Worm (Caenorhabditis elegans): ENCODE measurements around the gene vwa-8.
A peak's percentile ranks its signal among the peaks of the same experiment; 100 is the strongest.

Gene vwa-8

ce11 chrX:13002322-13002721 is 11.1 kb downstream of the vwa-8 start:
- peak; percentile 4 for TF ChIP-seq nhr-25 (tag; optimal IDR thresholded peaks at IDR 0.05)
- TF ChIP-seq nhr-6 (tag; optimal IDR thresholded peaks at IDR 0.05): no peak
- TF ChIP-seq nhr-129 (tag; optimal IDR thresholded peaks at IDR 0.05): no peak
- no peak for TF ChIP-seq lin-13 (GFP tag; optimal IDR thresholded peaks at IDR 0.05)
- TF ChIP-seq ceh-82 (tag; optimal IDR thresholded peaks at IDR 0.05): no peak
- TF ChIP-seq mdl-1 (tag; optimal IDR thresholded peaks at IDR 0.05): no peak
- TF ChIP-seq unc-62 (GFP tag; optimal IDR thresholded peaks at IDR 0.05): no peak

- peak; percentile 71 for TF ChIP-seq blmp-1 (tag; optimal IDR thresholded peaks at IDR 0.05; ENCODE audit: insufficient read depth)
- no peak for TF ChIP-seq nhr-23 (tag; optimal IDR thresholded peaks at IDR 0.05)
- TF ChIP-seq nhr-25 (tag; optimal IDR thresholded peaks at IDR 0.05): peak; percentile 49
Observed at ce11 chrX:13003092-13003491, 11.8 kb downstream of the vwa-8 start.

ce11 chrX:13004491-13005093 is 13.3 kb downstream of the vwa-8 start:
- TF ChIP-seq nhr-25 (tag; optimal IDR thresholded peaks at IDR 0.05): peak; percentile 69
- TF ChIP-seq ceh-16 (tag; optimal IDR thresholded peaks at IDR 0.05): peak; percentile 65
- TF ChIP-seq alr-1 (tag; optimal IDR thresholded peaks at IDR 0.05): no peak
- TF ChIP-seq elt-1 (tag; optimal IDR thresholded peaks at IDR 0.05): peak; percentile 32
- TF ChIP-seq mbf-1 (tag; optimal IDR thresholded peaks at IDR 0.05): no peak
- TF ChIP-seq mdl-1 (tag; optimal IDR thresholded peaks at IDR 0.05): no peak
- TF ChIP-seq lin-11 (tag; optimal IDR thresholded peaks at IDR 0.05): no peak
- peak; percentile 15 for TF ChIP-seq sma-9 (GFP tag; optimal IDR thresholded peaks at IDR 0.05)
- no peak for TF ChIP-seq sma-9 (tag; optimal IDR thresholded peaks at IDR 0.05)
- TF ChIP-seq lsy-2 (tag; optimal IDR thresholded peaks at IDR 0.05): peak in 1 of 2 experiments; percentile 14

ce11 chrX:13005730-13006129 is 14.5 kb downstream of the vwa-8 start:
- TF ChIP-seq mab-5 (tag; optimal IDR thresholded peaks at IDR 0.05) (no peak), alr-1 (tag; optimal IDR thresholded peaks at IDR 0.05) (no peak), nhr-25 (tag; optimal IDR thresholded peaks at IDR 0.05) (peak; percentile 64), F13H6.1 (tag; optimal IDR thresholded peaks at IDR 0.05) (no peak), lsy-2 (tag; optimal IDR thresholded peaks at IDR 0.05) (no peak), nhr-23 (tag; optimal IDR thresholded peaks at IDR 0.05) (no peak), skn-1 (tag; optimal IDR thresholded peaks at IDR 0.05) (no peak), dmd-4 (tag; optimal IDR thresholded peaks at IDR 0.05) (no peak), mdl-1 (tag; optimal IDR thresholded peaks at IDR 0.05) (no peak), zag-1 (tag; optimal IDR thresholded peaks at IDR 0.05) (no peak), sma-9 (GFP tag; optimal IDR thresholded peaks at IDR 0.05) (no peak), sma-9 (tag; optimal IDR thresholded peaks at IDR 0.05) (no peak), elt-3 (tag; optimal IDR thresholded peaks at IDR 0.05) (no peak), blmp-1 (tag; optimal IDR thresholded peaks at IDR 0.05; ENCODE audit: insufficient read depth) (peak; percentile 16), ZK546.5 (tag; optimal IDR thresholded peaks at IDR 0.05) (no peak)

- no peak for TF ChIP-seq aly-2 (tag; optimal IDR thresholded peaks at IDR 0.05)
- peak; percentile 24 for TF ChIP-seq nhr-25 (tag; optimal IDR thresholded peaks at IDR 0.05)
- TF ChIP-seq unc-62 (GFP tag; optimal IDR thresholded peaks at IDR 0.05): no peak
Observed at ce11 chrX:13006328-13006727, 15.1 kb downstream of the vwa-8 start.

ce11 chrX:13006734-13007133 is 15.5 kb downstream of the vwa-8 start:
- no peak for TF ChIP-seq nhr-25 (tag; optimal IDR thresholded peaks at IDR 0.05)
- no peak for TF ChIP-seq ztf-11 (tag; optimal IDR thresholded peaks at IDR 0.05)
- no peak for TF ChIP-seq elt-3 (tag; optimal IDR thresholded peaks at IDR 0.05)
- TF ChIP-seq sem-4 (tag; optimal IDR thresholded peaks at IDR 0.05): no peak

- TF ChIP-seq gmeb-1 (tag; optimal IDR thresholded peaks at IDR 0.05) (no peak), elt-3 (tag; optimal IDR thresholded peaks at IDR 0.05) (no peak), mab-5 (tag; optimal IDR thresholded peaks at IDR 0.05) (no peak), Y55F3AM.14 (GFP tag; optimal IDR thresholded peaks at IDR 0.05) (no peak), blmp-1 (tag; optimal IDR thresholded peaks at IDR 0.05; ENCODE audit: insufficient read depth) (peak; percentile 94), sma-3 (GFP tag; optimal IDR thresholded peaks at IDR 0.05) (peak; percentile 78), unc-55 (GFP tag; optimal IDR thresholded peaks at IDR 0.05) (no peak), dmd-4 (tag; optimal IDR thresholded peaks at IDR 0.05) (no peak), ceh-16 (tag; optimal IDR thresholded peaks at IDR 0.05) (no peak), nhr-23 (tag; optimal IDR thresholded peaks at IDR 0.05) (no peak), elt-1 (tag; optimal IDR thresholded peaks at IDR 0.05) (no peak), sem-4 (tag; optimal IDR thresholded peaks at IDR 0.05) (no peak), lin-13 (GFP tag; optimal IDR thresholded peaks at IDR 0.05) (no peak), C34F6.9 (tag; optimal IDR thresholded peaks at IDR 0.05) (no peak), ztf-4 (tag; optimal IDR thresholded peaks at IDR 0.05) (no peak), crh-2 (tag; optimal IDR thresholded peaks at IDR 0.05) (no peak), ama-1 (optimal IDR thresholded peaks at IDR 0.05) (no peak), sma-9 (GFP tag; optimal IDR thresholded peaks at IDR 0.05) (peak; percentile 23), sma-9 (tag; optimal IDR thresholded peaks at IDR 0.05) (no peak), F13H6.1 (tag; optimal IDR thresholded peaks at IDR 0.05) (no peak), nhr-129 (tag; optimal IDR thresholded peaks at IDR 0.05) (no peak), lin-39 (tag; optimal IDR thresholded peaks at IDR 0.05) (no peak)
Observed at ce11 chrX:13007857-13008813, 16.9 kb downstream of the vwa-8 start, which contains the start of gene nhr-25. TSS of gene nhr-25 (plus strand) at chrX:13008493.

Measured in whole organism, L2 larva.